Worm (Caenorhabditis elegans) whole organism, mixed stage, embryonic: ENCODE results near the gene T08D10.4.

Source experiments
- sem-2 ChIP-seq: fragments of 200-800 bp; sonication (Bioruptor generic); optimal IDR thresholded peaks from 2 replicates; lab custom pipeline; 2018; ENCODE audit warnings: mild to moderate bottlenecking, missing genetic modification characterization, missing compliant biosample characterization
- snpc-4 ChIP-seq: fragments of 150-350 bp; optimal IDR thresholded peaks from 2 replicates; lab custom pipeline; 2014; ENCODE audit warnings: missing biosample characterization, missing genetic modification characterization
- unc-62 ChIP-seq: fragments of 150-350 bp; optimal IDR thresholded peaks from 2 replicates; lab custom pipeline; 2014; ENCODE audit warnings: missing biosample characterization, missing genetic modification reagents, missing genetic modification characterization

DNA sequence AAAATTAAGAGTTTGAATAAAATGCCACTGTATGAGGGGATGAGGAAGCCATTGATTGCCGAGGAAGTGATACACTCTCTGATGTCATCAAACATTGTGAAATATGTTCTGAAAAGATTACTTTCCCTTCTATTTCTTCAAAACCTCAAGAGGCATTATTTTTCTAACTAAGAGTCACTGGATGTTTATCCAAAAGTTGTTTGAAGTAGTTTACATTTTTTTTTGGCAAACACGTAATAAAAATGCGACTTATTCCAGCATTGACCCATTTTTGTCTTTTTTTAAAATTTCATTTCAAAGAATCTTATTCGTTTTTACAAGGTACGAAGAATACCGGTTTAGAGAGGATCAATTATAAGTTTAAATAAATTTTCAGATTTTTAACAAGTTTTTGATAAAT, 45.9 kb downstream of the T08D10.4 start, which contains the start of gene Y62H9A.11:
- no peak for TF ChIP-seq unc-62
- no peak for TF ChIP-seq snpc-4 (tag; lab: Kevin White, UChicago)
- TF ChIP-seq sem-2 (GFP tag; lab: Kevin White, UChicago), result no peak
